Fruit fly (Drosophila melanogaster): ENCODE results near the gene CG5151.

Gene CG5151

dm6 chr3L:16105528-16105927 lies 59.0 kb downstream of the CG5151 start, which contains the start of the genes IntS9 and CG43295 (continued):
- TF ChIP-seq Doc3 (GFP tag; IDR thresholded peaks at IDR 0.05; ENCODE audit: partially characterized antibody) (no peak; the same call in 2 of the 3 replicates), Elba2 (GFP tag; optimal IDR thresholded peaks at IDR 0.05) (peak; percentile 69), CG30403 (GFP tag; optimal IDR thresholded peaks at IDR 0.05) (peak; percentile 90), CG42726 (GFP tag; IDR thresholded peaks at IDR 0.05; ENCODE audit: partially characterized antibody) (no peak), exex (tag; optimal IDR thresholded peaks at IDR 0.05) (no peak), wdn (GFP tag; IDR thresholded peaks at IDR 0.05) (peak; percentile 77), ab (GFP tag; optimal IDR thresholded peaks at IDR 0.05) (peak; percentile 75), emc (GFP tag; optimal IDR thresholded peaks at IDR 0.05) (peak; percentile 53), dysf (GFP tag; IDR thresholded peaks at IDR 0.05) (peak; percentile 73), CG33557 (GFP tag; optimal IDR thresholded peaks at IDR 0.05) (peak; percentile 63), CG8944 (GFP tag; optimal IDR thresholded peaks at IDR 0.05) (peak; percentile 86), gsb-n (tag; optimal IDR thresholded peaks at IDR 0.05) (no peak), Hr3 (GFP tag; optimal IDR thresholded peaks at IDR 0.05) (peak; percentile 83), HLH4C (GFP tag; IDR thresholded peaks at IDR 0.05; ENCODE audit: partially characterized antibody) (0 out of 3 replicates have a peak, but pooled peaks have one; percentile 49), Atf6 (GFP tag; IDR thresholded peaks at IDR 0.05) (peak; percentile 82), CG9437 (GFP tag; optimal IDR thresholded peaks at IDR 0.05) (peak; percentile 42), btn (GFP tag; optimal IDR thresholded peaks at IDR 0.05) (peak; percentile 80), CG6254 (GFP tag; optimal IDR thresholded peaks at IDR 0.05) (peak; percentile 47), CG7839 (tag; optimal IDR thresholded peaks at IDR 0.05) (no peak), CG31365 (tag; optimal IDR thresholded peaks at IDR 0.05) (peak; percentile 36), CG43689 (GFP tag; IDR thresholded peaks at IDR 0.05) (peak; percentile 53), Deaf1 (tag; optimal IDR thresholded peaks at IDR 0.05) (no peak), odd (GFP tag; optimal IDR thresholded peaks at IDR 0.05) (no peak), Bteb2 (GFP tag; optimal IDR thresholded peaks at IDR 0.05) (peak; percentile 80), sisA (GFP tag; IDR thresholded peaks at IDR 0.05) (peak; percentile 86), amos (GFP tag; IDR thresholded peaks at IDR 0.05; ENCODE audit: partially characterized antibody) (no peak; the same call in 1 of the 2 replicates), CG16863 (GFP tag; optimal IDR thresholded peaks at IDR 0.05) (peak; percentile 87), CG2199 (GFP tag; IDR thresholded peaks at IDR 0.05) (peak; percentile 74; the same call in 2 of the 3 replicates), grau (tag; optimal IDR thresholded peaks at IDR 0.05) (no peak), Dad (GFP tag; optimal IDR thresholded peaks at IDR 0.05) (peak; percentile 76), tin (GFP tag; optimal IDR thresholded peaks at IDR 0.05) (peak; percentile 90), CG3838 (GFP tag; optimal IDR thresholded peaks at IDR 0.05) (peak; percentile 33), CG6272 (GFP tag; IDR thresholded peaks at IDR 0.05) (peak; percentile 77), ranshi (GFP tag; IDR thresholded peaks at IDR 0.05) (peak; percentile 85), Abd-B (GFP tag; optimal IDR thresholded peaks at IDR 0.05) (peak; percentile 74), CG9797 (GFP tag; optimal IDR thresholded peaks at IDR 0.05) (no peak), gce (GFP tag; IDR thresholded peaks at IDR 0.05) (peak; percentile 83), en (GFP tag; optimal IDR thresholded peaks at IDR 0.05) (peak; percentile 59), gt (GFP tag; IDR thresholded peaks at IDR 0.05) (peak; percentile 45), nerfin-1 (tag; optimal IDR thresholded peaks at IDR 0.05) (no peak), Ets65A (GFP tag) (peak; percentile 99), CG31224 (GFP tag; IDR thresholded peaks at IDR 0.05) (peak; percentile 60), mam (GFP tag; optimal IDR thresholded peaks at IDR 0.05) (peak; percentile 89), z (GFP tag; IDR thresholded peaks at IDR 0.05) (no peak), sr (GFP tag; IDR thresholded peaks at IDR 0.05) (no peak; the same call in 2 of the 3 replicates), sqz (GFP tag; optimal IDR thresholded peaks at IDR 0.05) (no peak), CG34422 (GFP tag; IDR thresholded peaks at IDR 0.05) (peak; percentile 92), CG9932 (GFP tag; IDR thresholded peaks at IDR 0.05) (peak; percentile 79), ase (GFP tag; IDR thresholded peaks at IDR 0.05) (peak; percentile 79), CG13424 (tag; optimal IDR thresholded peaks at IDR 0.05) (peak; percentile 78), CG7963 (GFP tag; IDR thresholded peaks at IDR 0.05; ENCODE audit: partially characterized antibody) (no peak)
